Worm (Caenorhabditis elegans) whole organism, L1 larva: Measurements from ENCODE around the gene T20D3.14.

ENCODE experiments used
- F16B12.6 ChIP-seq: fragments of 150-350 bp; optimal IDR thresholded peaks from 2 replicates; lab custom pipeline; 2014; ENCODE audit warnings: missing biosample characterization, missing genetic modification characterization
- Y116A8C.19 ChIP-seq: sonication (generic microtip); optimal IDR thresholded peaks from 2 replicates; lab custom pipeline; 2016; ENCODE audit warnings: missing compliant biosample characterization, missing genetic modification characterization, borderline replicate concordance
- ceh-63 ChIP-seq: fragments of 200-800 bp; sonication (Bioruptor generic); optimal IDR thresholded peaks from 2 replicates; lab custom pipeline; 2018; ENCODE audit warnings: mild to moderate bottlenecking, missing genetic modification characterization, missing compliant biosample characterization
- ceh-82 ChIP-seq, 3 experiments: fragments of 150-350 bp in 1 of 3; sonication (generic microtip) in 2 of 3; optimal IDR thresholded peaks; 2 replicates each; lab custom pipeline; 2014 to 2017; ENCODE audit warnings: missing biosample characterization in 3 of 3, missing genetic modification characterization in 3 of 3
- ces-1 ChIP-seq: fragments of 150-350 bp; optimal IDR thresholded peaks from 2 replicates; lab custom pipeline; 2014; ENCODE audit warnings: missing biosample characterization, missing genetic modification reagents, missing genetic modification characterization
- dsc-1 ChIP-seq: sonication (generic microtip); optimal IDR thresholded peaks from 2 replicates; lab custom pipeline; 2016; ENCODE audit warnings: mild to moderate bottlenecking, missing genetic modification characterization, missing compliant biosample characterization
- efl-1 ChIP-seq, 4 experiments: fragments of 150-350 bp; optimal IDR thresholded peaks in 3 of 4; peaks in 1 of 4; 1 replicate in 1 of 4; 2 replicates in 3 of 4; lab custom pipeline; 2014; ENCODE audit warnings: missing biosample characterization in 2 of 4, missing genetic modification characterization in 2 of 4, missing genetic modification reagents in 2 of 4
- egl-13 ChIP-seq: sonication (generic microtip); optimal IDR thresholded peaks from 2 replicates; lab custom pipeline; 2016; ENCODE audit warnings: missing genotype, missing genetic modification reagents, missing genetic modification characterization, missing compliant biosample characterization
- egl-27 ChIP-seq, 2 experiments: fragments of 150-350 bp in 1 of 2; sonication (generic microtip); optimal IDR thresholded peaks; 3 replicates each; lab custom pipeline; 2017 to 2018; ENCODE audit warnings: missing biosample characterization in 2 of 2, missing genetic modification characterization in 2 of 2, missing genetic modification reagents in 2 of 2
- elt-3 ChIP-seq, 6 experiments: fragments of 150-350 bp in 1 of 6; sonication (generic microtip); optimal IDR thresholded peaks; 2 replicates each; lab custom pipeline; 2017 to 2018; ENCODE audit warnings: missing biosample characterization in 6 of 6, missing genetic modification characterization in 6 of 6, inconsistent platforms in 1 of 6
- ets-5 ChIP-seq: fragments of 200-800 bp; sonication (Bioruptor generic); IDR thresholded peaks from 2 replicates; pipeline ENCODE4 v1.3.6; 2022; ENCODE audit warnings: missing genetic modification characterization, missing compliant biosample characterization
- fkh-4 ChIP-seq: sonication (generic microtip); optimal IDR thresholded peaks from 2 replicates; lab custom pipeline; 2016; ENCODE audit warnings: missing compliant biosample characterization, missing genetic modification characterization, borderline replicate concordance
- hlh-17 ChIP-seq: fragments of 200-800 bp; sonication (Bioruptor generic); optimal IDR thresholded peaks from 2 replicates; lab custom pipeline; 2018; ENCODE audit warnings: missing genetic modification characterization, mild to moderate bottlenecking, missing compliant biosample characterization, moderate library complexity, borderline replicate concordance
- hlh-4 ChIP-seq: sonication (generic microtip); optimal IDR thresholded peaks from 2 replicates; lab custom pipeline; 2016; ENCODE audit warnings: mild to moderate bottlenecking, missing genetic modification characterization, missing compliant biosample characterization
- hpl-2 ChIP-seq: fragments of 150-350 bp; optimal IDR thresholded peaks from 2 replicates; lab custom pipeline; 2014; ENCODE audit warnings: missing biosample characterization, missing genetic modification reagents, missing genetic modification characterization
- irx-1 ChIP-seq: sonication (generic microtip); optimal IDR thresholded peaks from 2 replicates; lab custom pipeline; 2016; ENCODE audit warnings: missing genetic modification characterization, missing compliant biosample characterization
- jun-1 ChIP-seq: fragments of 150-350 bp; optimal IDR thresholded peaks from 2 replicates; lab custom pipeline; 2014; ENCODE audit warnings: missing biosample characterization, missing genetic modification reagents, missing genetic modification characterization
- lin-35 ChIP-seq, 2 experiments: fragments of 150-350 bp; optimal IDR thresholded peaks; 2 replicates each; lab custom pipeline; 2014; ENCODE audit warnings: missing biosample characterization in 2 of 2, missing genetic modification characterization in 2 of 2, missing genetic modification reagents in 2 of 2
- lsy-2 ChIP-seq, 2 experiments: fragments of 150-350 bp; optimal IDR thresholded peaks; 2 replicates each; lab custom pipeline; 2014; ENCODE audit warnings: missing biosample characterization in 2 of 2, missing genetic modification characterization in 2 of 2
- mab-9 ChIP-seq: fragments of 200-800 bp; sonication (Bioruptor generic); IDR thresholded peaks from 2 replicates; pipeline ENCODE4 v1.3.6; 2022; ENCODE audit warnings: missing genetic modification reagents, missing genetic modification characterization, missing compliant biosample characterization
- mdl-1 ChIP-seq, 2 experiments: fragments of 150-350 bp; optimal IDR thresholded peaks; 2 replicates each; lab custom pipeline; 2014 to 2017; ENCODE audit warnings: missing biosample characterization in 2 of 2, missing genetic modification characterization in 2 of 2, inconsistent platforms in 1 of 2
- nhr-20 ChIP-seq: sonication (generic microtip); optimal IDR thresholded peaks from 2 replicates; lab custom pipeline; 2016; ENCODE audit warnings: mild to moderate bottlenecking, missing genetic modification characterization, missing compliant biosample characterization
- nhr-47 ChIP-seq: sonication (generic microtip); optimal IDR thresholded peaks from 2 replicates; lab custom pipeline; 2016; ENCODE audit warnings: mild to moderate bottlenecking, missing genetic modification characterization, moderate library complexity, missing compliant biosample characterization
- nhr-71 ChIP-seq: sonication (generic microtip); optimal IDR thresholded peaks from 2 replicates; lab custom pipeline; 2016; ENCODE audit warnings: mild to moderate bottlenecking, missing genetic modification characterization, moderate library complexity, missing compliant biosample characterization
- nhr-76 ChIP-seq: sonication (generic microtip); optimal IDR thresholded peaks from 2 replicates; lab custom pipeline; 2017; ENCODE audit warnings: missing biosample characterization, missing genetic modification characterization
- nhr-77 ChIP-seq: fragments of 150-350 bp; optimal IDR thresholded peaks from 2 replicates; lab custom pipeline; 2014; ENCODE audit warnings: missing biosample characterization, missing genetic modification characterization
- nhr-90 ChIP-seq: sonication (generic microtip); optimal IDR thresholded peaks from 2 replicates; lab custom pipeline; 2016; ENCODE audit warnings: mild to moderate bottlenecking, missing genetic modification characterization, missing compliant biosample characterization; ENCODE audit not compliant: poor library complexity
- pag-3 ChIP-seq: sonication (generic microtip); optimal IDR thresholded peaks from 2 replicates; lab custom pipeline; 2017; ENCODE audit warnings: missing genetic modification characterization, mild to moderate bottlenecking, missing compliant biosample characterization, antibody characterized with exemption, borderline replicate concordance; ENCODE audit not compliant: insufficient read depth
- pax-3 ChIP-seq: fragments of 200-800 bp; sonication (Bioruptor generic); optimal IDR thresholded peaks from 2 replicates; lab custom pipeline; 2018; ENCODE audit warnings: mild to moderate bottlenecking, missing genetic modification characterization, moderate library complexity, missing compliant biosample characterization
- pqm-1 ChIP-seq: sonication (generic microtip); optimal IDR thresholded peaks from 3 replicates; lab custom pipeline; 2017; ENCODE audit warnings: missing biosample characterization, missing genetic modification characterization
- rnt-1 ChIP-seq: sonication (generic microtip); optimal IDR thresholded peaks from 2 replicates; lab custom pipeline; 2016; ENCODE audit warnings: mild to moderate bottlenecking, missing genetic modification characterization, moderate library complexity, missing compliant biosample characterization
- snpc-4 ChIP-seq: fragments of 150-350 bp; optimal IDR thresholded peaks from 2 replicates; lab custom pipeline; 2014; ENCODE audit warnings: missing biosample characterization, missing genetic modification characterization
- snu-23 ChIP-seq: sonication (generic microtip); optimal IDR thresholded peaks from 2 replicates; lab custom pipeline; 2016; ENCODE audit warnings: missing genetic modification characterization, missing compliant biosample characterization
- sptf-1 ChIP-seq: fragments of 150-350 bp; optimal IDR thresholded peaks from 2 replicates; lab custom pipeline; 2014; ENCODE audit warnings: missing biosample characterization, missing genetic modification characterization
- swsn-7 ChIP-seq: sonication (generic microtip); optimal IDR thresholded peaks from 2 replicates; lab custom pipeline; 2016; ENCODE audit warnings: missing genetic modification characterization, missing compliant biosample characterization
- tbx-2 ChIP-seq: sonication (generic microtip); optimal IDR thresholded peaks from 2 replicates; lab custom pipeline; 2016; ENCODE audit warnings: missing genetic modification characterization, missing compliant biosample characterization
- tlp-1 ChIP-seq: fragments of 150-350 bp; optimal IDR thresholded peaks from 2 replicates; lab custom pipeline; 2014; ENCODE audit warnings: missing biosample characterization, missing genetic modification characterization
- unc-98 ChIP-seq: fragments of 200-800 bp; sonication (Bioruptor generic); IDR thresholded peaks from 2 replicates; pipeline ENCODE4 v1.3.6; 2022; ENCODE audit warnings: missing genetic modification characterization, missing compliant biosample characterization
- xbp-1 ChIP-seq: sonication (generic microtip); optimal IDR thresholded peaks from 2 replicates; lab custom pipeline; 2016; ENCODE audit warnings: missing genetic modification characterization, missing compliant biosample characterization
- zip-4 ChIP-seq: fragments of 200-800 bp; sonication (Bioruptor generic); optimal IDR thresholded peaks from 2 replicates; lab custom pipeline; 2018; ENCODE audit warnings: mild to moderate bottlenecking, missing genetic modification characterization, moderate library complexity, missing compliant biosample characterization

The T20D3.14 gene

ce11 chrIV:9330755-9331154 lies 5.0 kb downstream of the T20D3.14 start, which contains the start of gene nspg-7.1:
TSS of gene nspg-7.1 (minus strand) at chrIV:9330855.
- no peak for TF ChIP-seq egl-13

- TF ChIP-seq nhr-76 (tag; lab: Kevin White, UChicago) (no peak), irx-1 (no peak), nhr-90 (tag; lab: Kevin White, UChicago) (no peak), ceh-63 (GFP tag; lab: Kevin White, UChicago) (no peak), snpc-4 (tag; lab: Kevin White, UChicago) (no peak), unc-98 (GFP tag; lab: Robert Waterston, UW) (no peak), nhr-77 (no peak), sptf-1 (tag; lab: Kevin White, UChicago) (no peak)
These were observed 8.0 kb downstream of the T20D3.14 start, which contains the start of gene clec-183 for ce11 chrIV:9327706-9328105. TSS of gene clec-183 (plus strand) at chrIV:9328006.

ce11 chrIV:9323989-9324506 lies 11.7 kb downstream of the T20D3.14 start, which contains the start of the genes nspg-11 and F49C12.15:
TSS of gene nspg-11 (minus strand) at chrIV:9324089.
TSS of gene F49C12.15 (plus strand) at chrIV:9324456.
- TF ChIP-seq nhr-76 (tag; lab: Kevin White, UChicago), result no peak
- TF ChIP-seq hlh-17 (GFP tag; lab: Kevin White, UChicago), result no peak
- TF ChIP-seq elt-3 (tag; optimal IDR thresholded peaks at IDR 0.05; lab: Kevin White, UChicago), result no peak
- TF ChIP-seq zip-4, result no peak
- TF ChIP-seq ceh-82 (tag; optimal IDR thresholded peaks at IDR 0.05; lab: Kevin White, UChicago), result no peak
- TF ChIP-seq jun-1 (tag; lab: Kevin White, UChicago), result no peak
- no peak for TF ChIP-seq pax-3 (tag; lab: Kevin White, UChicago)

- peak; percentile 7 for TF ChIP-seq nhr-47
- TF ChIP-seq hpl-2 (GFP tag; lab: Kevin White, UChicago), result peak; percentile 8
- TF ChIP-seq nhr-90 (tag; lab: Kevin White, UChicago), result peak; percentile 0
- TF ChIP-seq lin-35 (GFP tag; optimal IDR thresholded peaks at IDR 0.05; lab: Kevin White, UChicago), result peak in 1 of 2 experiments; percentile 6
- TF ChIP-seq ets-5 (GFP tag; lab: Robert Waterston, UW), result no peak
- no peak for TF ChIP-seq hlh-4
- no peak for TF ChIP-seq efl-1 (optimal IDR thresholded peaks at IDR 0.05; lab: Kevin White, UChicago)
- TF ChIP-seq efl-1 (GFP tag; optimal IDR thresholded peaks at IDR 0.05 in 1 of 2; lab: Kevin White, UChicago), result peak in 1 of 2 experiments; percentile 68
These were observed 13.2 kb downstream of the T20D3.14 start for ce11 chrIV:9322489-9322888.

ce11 chrIV:9321039-9321851 lies 14.5 kb downstream of the T20D3.14 start, which contains the start of the genes F49C12.12 and vha-17:
TSS of gene F49C12.12 (minus strand) at chrIV:9321089.
TSS of gene vha-17 (plus strand) at chrIV:9321801.
- TF ChIP-seq fkh-4, result no peak
- TF ChIP-seq pag-3, result no peak
- no peak for TF ChIP-seq hpl-2 (GFP tag; lab: Kevin White, UChicago)
- no peak for TF ChIP-seq nhr-77
- TF ChIP-seq rnt-1, result no peak
- TF ChIP-seq mab-9 (GFP tag; lab: Robert Waterston, UW), result no peak
- peak; percentile 33 for TF ChIP-seq xbp-1
- no peak for TF ChIP-seq pqm-1 (tag; lab: Kevin White, UChicago)
- TF ChIP-seq dsc-1 (tag; lab: Kevin White, UChicago), result no peak
- peak; percentile 68 for TF ChIP-seq snu-23 (GFP tag; lab: Kevin White, UChicago)
- no peak for TF ChIP-seq ces-1 (GFP tag; lab: Kevin White, UChicago)
- TF ChIP-seq jun-1 (tag; lab: Kevin White, UChicago), result no peak
- TF ChIP-seq swsn-7 (tag; lab: Kevin White, UChicago), result peak; percentile 16
- TF ChIP-seq tlp-1, result no peak
- peak; percentile 16 for TF ChIP-seq tbx-2 (tag; lab: Kevin White, UChicago)
- TF ChIP-seq lsy-2 (tag; optimal IDR thresholded peaks at IDR 0.05; lab: Kevin White, UChicago), result peak in 1 of 2 experiments; percentile 52
- TF ChIP-seq sptf-1 (tag; lab: Kevin White, UChicago), result no peak
- TF ChIP-seq egl-27 (tag; optimal IDR thresholded peaks at IDR 0.05; lab: Kevin White, UChicago), result no peak
- TF ChIP-seq mdl-1 (tag; optimal IDR thresholded peaks at IDR 0.05; lab: Kevin White, UChicago), result no peak
- no peak for TF ChIP-seq Y116A8C.19
- peak; percentile 25 for TF ChIP-seq nhr-20
- TF ChIP-seq lin-35 (GFP tag; optimal IDR thresholded peaks at IDR 0.05; lab: Kevin White, UChicago), result peak; percentile 8 to 47
- peak; percentile 32 for TF ChIP-seq nhr-71 (tag; lab: Kevin White, UChicago)
- no peak for TF ChIP-seq pax-3 (tag; lab: Kevin White, UChicago)
- no peak for TF ChIP-seq F16B12.6 (tag; lab: Kevin White, UChicago)
